Worm (Caenorhabditis elegans): Measurements from ENCODE around the gene M03A8.3.

DNA sequence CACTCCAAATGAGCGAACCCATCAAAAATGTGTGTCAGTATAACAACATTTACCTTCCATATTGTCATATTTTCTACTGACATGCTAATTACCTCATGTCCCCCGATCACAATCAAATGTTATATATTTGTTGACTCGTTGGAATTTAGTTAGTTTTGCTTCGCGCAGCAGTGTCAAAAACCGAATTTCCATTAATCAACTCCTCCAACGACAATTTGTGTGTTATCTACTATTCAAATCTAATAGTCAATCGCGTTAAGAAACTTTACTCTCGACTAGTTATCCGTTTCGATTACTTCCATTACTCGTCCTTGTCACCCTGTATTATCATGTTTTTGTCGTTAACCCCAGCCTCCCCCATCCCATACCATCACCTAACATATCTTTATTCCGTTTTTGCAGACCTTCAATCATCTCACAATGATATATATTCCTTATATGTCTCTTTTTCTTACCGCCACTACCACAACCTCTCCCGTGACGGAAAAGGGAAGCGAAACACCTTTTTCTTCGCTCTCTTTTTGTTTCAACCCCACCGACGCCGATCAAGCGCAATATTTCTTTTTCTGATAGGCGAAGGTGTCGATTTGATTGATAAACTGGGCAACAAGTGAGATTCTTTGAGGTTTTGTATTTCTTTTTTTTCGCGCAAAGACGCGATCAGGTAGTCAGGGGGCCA is 3.9 kb upstream of the M03A8.3 start:
- TF ChIP-seq him-1 (tag; optimal IDR thresholded peaks at IDR 0.05) (no peak), W03F9.2 (tag; optimal IDR thresholded peaks at IDR 0.05) (no peak)

Data from whole organism, L4/young adult.